Worm (Caenorhabditis elegans) whole organism, L4 larva: ENCODE data around the gene B0496.2.

Experiments used
- gei-8 ChIP-seq: fragments of 200-800 bp; sonication (Bioruptor generic); optimal IDR thresholded peaks from 2 replicates; lab custom pipeline; 2018; ENCODE audit warnings: mild to moderate bottlenecking, missing genetic modification characterization, missing compliant biosample characterization
- lin-13 ChIP-seq: fragments of 150-350 bp; optimal IDR thresholded peaks from 2 replicates; lab custom pipeline; 2014; ENCODE audit warnings: missing biosample characterization, missing genetic modification reagents, missing genetic modification characterization
- lin-15B ChIP-seq: fragments of 150-350 bp; sonication (generic microtip); optimal IDR thresholded peaks from 3 replicates; lab custom pipeline; 2014; ENCODE audit warnings: missing biosample characterization, missing genetic modification characterization
- nhr-237 ChIP-seq: sonication (generic microtip); optimal IDR thresholded peaks from 2 replicates; lab custom pipeline; 2017; ENCODE audit warnings: missing biosample characterization, missing genetic modification characterization

- TF ChIP-seq lin-13 (GFP tag; lab: Kevin White, UChicago) = no peak
- no peak for TF ChIP-seq nhr-237
- no peak for TF ChIP-seq lin-15B (tag; lab: Kevin White, UChicago)
- no peak for TF ChIP-seq gei-8 (GFP tag; lab: Kevin White, UChicago)
Observed at ce11 chrIV:7407301-7407700, 40.4 kb upstream of the B0496.2 start.
